Worm (Caenorhabditis elegans): ENCODE measurements around the gene R13A1.10.
A peak's percentile ranks its signal among the peaks of the same experiment; 100 is the strongest.

R13A1.10 gene

ce11 chrIV:7230198-7230597 is 3.2 kb upstream of the R13A1.10 start, which contains the start of gene cap-1 (continued):
- TF ChIP-seq Y22D7AL.16 (tag; optimal IDR thresholded peaks at IDR 0.05) = no peak
- TF ChIP-seq pax-1 (tag; optimal IDR thresholded peaks at IDR 0.05) = no peak
- TF ChIP-seq T23F11.4 (GFP tag; optimal IDR thresholded peaks at IDR 0.05) = no peak
- TF ChIP-seq fkh-10 (GFP tag; optimal IDR thresholded peaks at IDR 0.05) = no peak

ce11 chrIV:7228208-7228607 is 1.2 kb upstream of the R13A1.10 start, which contains the start of gene D2024.5:
TSS of gene D2024.5 (minus strand) at chrIV:7228308.
- TF ChIP-seq unc-86 (tag; optimal IDR thresholded peaks at IDR 0.05) (no peak), ztf-16 (tag; optimal IDR thresholded peaks at IDR 0.05) (no peak), nfya-1 (tag; optimal IDR thresholded peaks at IDR 0.05) (no peak), ceh-24 (tag; optimal IDR thresholded peaks at IDR 0.05) (no peak), rnt-1 (tag; optimal IDR thresholded peaks at IDR 0.05) (no peak), elt-2 (tag; optimal IDR thresholded peaks at IDR 0.05) (no peak), hlh-15 (tag; optimal IDR thresholded peaks at IDR 0.05) (no peak), ets-4 (tag; optimal IDR thresholded peaks at IDR 0.05) (no peak), hlh-30 (tag; optimal IDR thresholded peaks at IDR 0.05; ENCODE audit: insufficient read depth) (no peak), ceh-34 (tag; optimal IDR thresholded peaks at IDR 0.05) (no peak), tbx-7 (tag; optimal IDR thresholded peaks at IDR 0.05) (no peak), lim-6 (tag; optimal IDR thresholded peaks at IDR 0.05) (no peak), elt-4 (tag; optimal IDR thresholded peaks at IDR 0.05) (no peak), sox-2 (GFP tag; IDR thresholded peaks at IDR 0.05) (no peak), hlh-8 (tag; optimal IDR thresholded peaks at IDR 0.05) (no peak), ttx-3 (tag; optimal IDR thresholded peaks at IDR 0.05) (no peak), mec-3 (tag; optimal IDR thresholded peaks at IDR 0.05; ENCODE audit: borderline replicate concordance) (no peak), C38D4.7 (GFP tag; optimal IDR thresholded peaks at IDR 0.05) (no peak), pat-9 (tag; optimal IDR thresholded peaks at IDR 0.05) (no peak)

- TF ChIP-seq F13H6.1 (tag; optimal IDR thresholded peaks at IDR 0.05) (no peak), unc-42 (tag; optimal IDR thresholded peaks at IDR 0.05) (peak; percentile 66)
These were observed 4.9 kb downstream of the R13A1.10 start for ce11 chrIV:7222088-7222487.

- TF ChIP-seq pat-9 (tag; optimal IDR thresholded peaks at IDR 0.05) = no peak
- TF ChIP-seq ceh-30 (tag; optimal IDR thresholded peaks at IDR 0.05) = no peak
- TF ChIP-seq ceh-6 (GFP tag; optimal IDR thresholded peaks at IDR 0.05) = no peak
- no peak for TF ChIP-seq pros-1 (tag; optimal IDR thresholded peaks at IDR 0.05)
- TF ChIP-seq npax-4 (tag; optimal IDR thresholded peaks at IDR 0.05) = no peak
- no peak for TF ChIP-seq C08G9.2 (tag; optimal IDR thresholded peaks at IDR 0.05)
- TF ChIP-seq hlh-6 (tag; optimal IDR thresholded peaks at IDR 0.05) = no peak
- TF ChIP-seq lin-11 (tag; optimal IDR thresholded peaks at IDR 0.05) = no peak
- TF ChIP-seq madf-2 (tag; optimal IDR thresholded peaks at IDR 0.05) = no peak
- TF ChIP-seq unc-3 (GFP tag; conservative IDR thresholded peaks at IDR 0.05) = no peak
- no peak for TF ChIP-seq unc-3 (tag; optimal IDR thresholded peaks at IDR 0.05)
- TF ChIP-seq tbx-2 (tag; optimal IDR thresholded peaks at IDR 0.05) = no peak
- no peak for TF ChIP-seq ceh-31 (tag; optimal IDR thresholded peaks at IDR 0.05)
- no peak for TF ChIP-seq dmd-4 (tag; optimal IDR thresholded peaks at IDR 0.05; ENCODE audit: borderline replicate concordance)
- TF ChIP-seq unc-42 (tag; optimal IDR thresholded peaks at IDR 0.05) = no peak
- no peak for TF ChIP-seq elt-2 (tag; optimal IDR thresholded peaks at IDR 0.05)
- TF ChIP-seq Y22D7AL.16 (tag; optimal IDR thresholded peaks at IDR 0.05) = no peak
- TF ChIP-seq ceh-22 (tag; optimal IDR thresholded peaks at IDR 0.05) = no peak
- TF ChIP-seq nhr-11 (tag; optimal IDR thresholded peaks at IDR 0.05) = no peak
- TF ChIP-seq T23F11.4 (GFP tag; optimal IDR thresholded peaks at IDR 0.05) = no peak
These were observed 7.4 kb downstream of the R13A1.10 start, which contains the start of the genes glb-23 and R13A1.1 for ce11 chrIV:7219398-7220087. TSS of gene glb-23 (minus strand) at chrIV:7219498. TSS of gene R13A1.1 (plus strand) at chrIV:7220037.
